Worm (Caenorhabditis elegans) whole organism, L4/young adult: ENCODE measurements around the gene B0244.15.
A peak's percentile ranks its signal among the peaks of the same experiment; 100 is the strongest.

Experiments used
- W03F9.2 ChIP-seq: fragments of 150-350 bp; optimal IDR thresholded peaks from 2 replicates; lab custom pipeline; 2014; ENCODE audit warnings: missing biosample characterization, missing genetic modification characterization
- dao-5 ChIP-seq: sonication (generic microtip); optimal IDR thresholded peaks from 2 replicates; lab custom pipeline; 2016; ENCODE audit warnings: missing genotype, missing genetic modification characterization, moderate library complexity, missing compliant biosample characterization
- him-1 ChIP-seq: sonication (generic microtip); optimal IDR thresholded peaks from 2 replicates; lab custom pipeline; 2016; ENCODE audit warnings: missing genotype, missing genetic modification reagents, missing genetic modification characterization, missing compliant biosample characterization

The B0244.15 gene

DNA sequence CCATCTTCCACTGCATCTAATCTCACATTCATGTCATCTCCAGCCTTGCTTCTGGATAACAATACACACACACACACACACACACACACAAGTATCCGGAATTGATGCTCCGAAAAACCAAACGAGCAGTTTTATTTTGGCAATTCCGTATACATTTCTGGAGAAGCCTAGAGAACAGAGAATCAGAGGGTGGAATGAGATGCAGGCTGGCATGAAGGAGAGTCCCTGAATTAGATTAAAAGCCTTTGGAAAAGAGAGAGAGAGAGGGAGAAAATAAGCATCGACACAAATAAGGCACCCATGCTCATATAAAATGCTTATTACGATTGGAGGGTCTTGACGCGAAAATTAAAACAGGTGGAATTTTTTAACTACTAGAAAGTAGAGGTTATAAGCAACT, 17.5 kb downstream of the B0244.15 start:
- TF ChIP-seq W03F9.2 (no peak), him-1 (tag; lab: Kevin White, UChicago) (no peak), dao-5 (tag; lab: Kevin White, UChicago) (no peak)

ce11 chrIII:5761886-5762285, 18.7 kb downstream of the B0244.15 start:
- no peak for TF ChIP-seq W03F9.2

DNA sequence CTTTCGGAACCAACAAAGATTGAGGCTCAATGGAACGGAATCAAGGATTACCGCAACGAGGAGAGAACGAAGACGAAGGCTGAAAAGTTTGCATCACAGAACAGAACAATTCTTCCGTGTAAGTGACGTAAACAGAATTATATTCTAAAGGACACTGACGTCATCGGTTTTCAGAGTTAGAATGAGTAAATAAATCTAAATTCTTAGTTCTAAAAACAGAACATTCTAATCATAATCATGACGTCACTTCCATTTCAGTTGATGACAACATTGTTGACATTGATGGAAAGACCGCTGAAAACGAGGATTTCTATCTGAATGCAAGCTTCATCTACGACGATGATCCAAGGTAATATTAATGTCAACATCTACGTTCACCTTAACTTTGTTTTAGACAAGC, 20.8 kb downstream of the B0244.15 start:
- TF ChIP-seq him-1 (tag; lab: Kevin White, UChicago) (no peak), W03F9.2 (no peak), dao-5 (tag; lab: Kevin White, UChicago) (no peak)

- no peak for TF ChIP-seq W03F9.2
- TF ChIP-seq dao-5 (tag; lab: Kevin White, UChicago) = no peak
- TF ChIP-seq him-1 (tag; lab: Kevin White, UChicago) = no peak
These were observed 26.6 kb downstream of the B0244.15 start, which contains the start of gene cutl-23 for ce11 chrIII:5769726-5770235. cutl-23 (plus strand) TSS chrIII:5770185.

ce11 chrIII:5782080-5782479, 38.9 kb downstream of the B0244.15 start:
- TF ChIP-seq W03F9.2 = no peak
- TF ChIP-seq him-1 (tag; lab: Kevin White, UChicago) = no peak
- no peak for TF ChIP-seq dao-5 (tag; lab: Kevin White, UChicago)

DNA sequence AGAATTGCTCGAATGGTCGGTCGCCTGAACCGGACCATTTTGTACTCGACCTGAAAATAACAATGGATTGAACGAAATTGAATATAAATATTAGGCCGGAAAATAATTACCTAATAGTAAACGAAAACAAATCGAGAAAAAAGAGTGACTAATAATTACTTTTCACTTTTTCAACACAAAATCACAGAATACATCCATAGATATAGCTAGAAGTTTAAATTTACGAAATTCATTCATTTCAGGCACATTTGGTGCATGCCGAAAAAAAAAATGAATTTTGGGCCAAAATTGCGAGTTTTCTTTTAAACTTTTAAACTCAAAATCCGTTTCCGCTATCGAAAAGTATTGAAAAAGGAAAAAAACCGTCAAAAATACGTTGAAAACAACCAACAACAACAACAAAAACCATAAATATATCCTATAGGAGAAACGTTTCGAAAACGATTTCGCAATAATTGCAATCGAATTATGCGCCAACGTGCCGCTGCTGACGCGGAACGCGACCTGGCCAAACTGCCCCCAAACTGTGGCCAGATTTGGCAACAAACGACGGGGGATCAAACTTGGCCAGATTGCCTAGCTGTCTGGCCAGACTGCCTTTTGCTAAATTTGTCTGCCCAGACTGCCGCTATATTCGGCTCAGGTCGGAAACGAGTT, 42.2 kb downstream of the B0244.15 start, which contains the start of gene Y37B11A.3:
Y37B11A.3 (minus strand) TSS at position 51 of the 657 bp plus-strand sequence.
- TF ChIP-seq W03F9.2 (peak; percentile 3), him-1 (tag; lab: Kevin White, UChicago) (peak; percentile 15), dao-5 (tag; lab: Kevin White, UChicago) (no peak)

- TF ChIP-seq W03F9.2 = no peak
These were observed 47.4 kb downstream of the B0244.15 start, which contains the start of gene rev-3 for ce11 chrIII:5790550-5790949. rev-3 (minus strand) TSS chrIII:5790650.
